Fruit fly (Drosophila melanogaster) whole organism: Measurements from ENCODE around the gene neo.

ENCODE experiments used
- CG8478 ChIP-seq: fragments of >200 bp; optimal IDR thresholded peaks from 2 replicates; lab custom pipeline; 2018; ENCODE audit warnings: inconsistent platforms
- pan ChIP-seq: fragments of >200 bp; optimal IDR thresholded peaks from 2 replicates; lab custom pipeline; 2017
- psq ChIP-seq: fragments of >200 bp; optimal IDR thresholded peaks from 2 replicates; lab custom pipeline; 2017
- usp ChIP-seq: fragments of >200 bp; optimal IDR thresholded peaks from 2 replicates; lab custom pipeline; 2017; ENCODE audit warnings: missing biosample characterization, missing genetic modification characterization, mixed read lengths

DNA sequence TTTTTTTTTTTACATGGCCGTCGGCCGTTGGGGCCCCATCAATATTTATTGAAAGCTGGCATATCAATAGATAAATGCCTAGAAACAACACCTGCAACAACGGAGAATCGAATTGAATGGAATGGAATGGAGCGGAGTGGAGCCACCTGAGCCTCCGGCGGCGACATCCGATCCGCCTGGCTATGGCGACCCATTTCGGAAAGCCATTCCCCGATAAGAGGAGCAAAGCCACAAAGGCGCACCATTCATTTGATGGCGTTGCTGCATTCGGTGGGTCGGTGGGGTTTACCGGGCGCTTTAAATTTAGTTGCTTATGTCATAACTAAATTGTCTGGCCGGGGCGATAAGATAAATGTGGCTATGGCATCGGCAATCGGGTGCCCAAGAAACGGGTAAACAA lies 37.1 kb upstream of the neo start:
- TF ChIP-seq pan (lab: Kevin White, UChicago), result no peak
- no peak for TF ChIP-seq usp (GFP tag; lab: Kevin White, UChicago)
- no peak for TF ChIP-seq psq (lab: Kevin White, UChicago)
- no peak for TF ChIP-seq CG8478 (lab: Kevin White, UChicago)
